Fruit fly (Drosophila melanogaster) whole organism, prepupa: Measurements from ENCODE around the gene CG14556.

Experiments used
- Blimp-1 ChIP-seq: fragments of 200-800 bp; sonication (Bioruptor generic); optimal IDR thresholded peaks from 3 replicates; lab custom pipeline; 2017; ENCODE audit warnings: missing biosample characterization, missing genetic modification characterization, mild to moderate bottlenecking, moderate library complexity, missing genetic modification reagents
- CG10631 ChIP-seq: fragments of 200-800 bp; sonication (Bioruptor generic); optimal IDR thresholded peaks from 2 replicates; lab custom pipeline; 2016; ENCODE audit warnings: missing biosample characterization, missing genetic modification characterization
- CG10669 ChIP-seq: fragments of 200-800 bp; sonication (Bioruptor generic); optimal IDR thresholded peaks from 3 replicates; lab custom pipeline; 2018; ENCODE audit warnings: missing biosample characterization, mild to moderate bottlenecking, missing genetic modification characterization, moderate library complexity
- CG11294 ChIP-seq: fragments of 200-800 bp; sonication (Bioruptor generic); IDR thresholded peaks from 2 replicates; pipeline ENCODE4 v1.3.6; 2022; ENCODE audit warnings: missing biosample characterization, missing genetic modification characterization
- CG11762 ChIP-seq: fragments of 200-800 bp; sonication (Bioruptor generic); optimal IDR thresholded peaks from 3 replicates; lab custom pipeline; 2016; ENCODE audit warnings: missing biosample characterization, missing genetic modification characterization; ENCODE audit not compliant: insufficient read depth
- CG11902 ChIP-seq: fragments of 200-800 bp; sonication (Bioruptor generic); optimal IDR thresholded peaks from 3 replicates; lab custom pipeline; 2016; ENCODE audit warnings: missing biosample characterization, missing genetic modification characterization
- CG15336 ChIP-seq: fragments of 200-800 bp; sonication (Bioruptor generic); IDR thresholded peaks from 2 replicates; pipeline ENCODE4 v1.3.6; 2022; ENCODE audit warnings: missing biosample characterization, missing genetic modification characterization
- CG1621 ChIP-seq: fragments of 200-800 bp; sonication (Bioruptor generic); optimal IDR thresholded peaks from 3 replicates; lab custom pipeline; 2018; ENCODE audit warnings: missing biosample characterization, mild to moderate bottlenecking, missing genetic modification characterization
- CG16779 ChIP-seq: fragments of 200-800 bp; sonication (Bioruptor generic); optimal IDR thresholded peaks from 3 replicates; lab custom pipeline; 2017; ENCODE audit warnings: missing biosample characterization, mild to moderate bottlenecking, missing genetic modification characterization
- CG3032 ChIP-seq: fragments of 200-800 bp; optimal IDR thresholded peaks from 2 replicates; lab custom pipeline; 2019; ENCODE audit warnings: missing biosample characterization, mild to moderate bottlenecking, missing genetic modification characterization, moderate library complexity
- CG31627 ChIP-seq: fragments of 200-800 bp; sonication (Bioruptor generic); optimal IDR thresholded peaks from 3 replicates; lab custom pipeline; 2016; ENCODE audit warnings: missing biosample characterization, missing genetic modification characterization
- CG32006 ChIP-seq: fragments of 200-800 bp; sonication (Bioruptor generic); optimal IDR thresholded peaks from 3 replicates; lab custom pipeline; 2017; ENCODE audit warnings: missing biosample characterization, mild to moderate bottlenecking, missing genetic modification characterization
- CG34406 ChIP-seq: fragments of 200-800 bp; sonication (Bioruptor generic); optimal IDR thresholded peaks from 3 replicates; lab custom pipeline; 2016; ENCODE audit warnings: missing biosample characterization, missing genetic modification characterization
- CG3919 ChIP-seq: fragments of 200-800 bp; sonication (Bioruptor generic); optimal IDR thresholded peaks from 3 replicates; lab custom pipeline; 2016; ENCODE audit warnings: missing biosample characterization, missing genetic modification characterization
- CG4318 ChIP-seq: fragments of 200-800 bp; sonication (Bioruptor generic); optimal IDR thresholded peaks from 3 replicates; lab custom pipeline; 2017; ENCODE audit warnings: missing biosample characterization, mild to moderate bottlenecking, missing genetic modification characterization
- CG6163 ChIP-seq: fragments of 200-800 bp; sonication (Bioruptor generic); IDR thresholded peaks from 3 replicates; pipeline ENCODE4 v1.3.6; 2022; ENCODE audit warnings: missing biosample characterization, missing genetic modification characterization
- CG7368 ChIP-seq: fragments of 200-800 bp; sonication (Bioruptor generic); optimal IDR thresholded peaks from 3 replicates; lab custom pipeline; 2016; ENCODE audit warnings: missing biosample characterization, missing genetic modification characterization
- CG8319 ChIP-seq: fragments of 200-800 bp; sonication (Bioruptor generic); optimal IDR thresholded peaks from 3 replicates; lab custom pipeline; 2016; ENCODE audit warnings: missing biosample characterization, missing genetic modification characterization
- CG8632 ChIP-seq: fragments of 200-800 bp; sonication (Bioruptor generic); optimal IDR thresholded peaks from 3 replicates; lab custom pipeline; 2016; ENCODE audit warnings: missing biosample characterization, missing genetic modification characterization
- CG9139 ChIP-seq: fragments of 200-800 bp; sonication (Bioruptor generic); optimal IDR thresholded peaks from 3 replicates; lab custom pipeline; 2017; ENCODE audit warnings: missing biosample characterization, mild to moderate bottlenecking, missing genetic modification characterization
- Eip75B ChIP-seq: fragments of 200-800 bp; sonication (Bioruptor generic); optimal IDR thresholded peaks from 3 replicates; lab custom pipeline; 2016; ENCODE audit warnings: missing biosample characterization, missing genetic modification characterization
- Eip93F ChIP-seq: fragments of 200-800 bp; sonication (Bioruptor generic); optimal IDR thresholded peaks from 2 replicates; lab custom pipeline; 2016; ENCODE audit warnings: missing biosample characterization, mild to moderate bottlenecking, missing genetic modification characterization
- Ets96B ChIP-seq: fragments of 200-800 bp; optimal IDR thresholded peaks from 2 replicates; lab custom pipeline; 2019; ENCODE audit warnings: missing biosample characterization, mild to moderate bottlenecking, missing genetic modification characterization, moderate library complexity
- Gug ChIP-seq: fragments of 200-800 bp; sonication (Bioruptor generic); IDR thresholded peaks from 2 replicates; pipeline ENCODE4 v1.3.6; 2022; ENCODE audit warnings: missing biosample characterization, missing genetic modification characterization
- Hr38 ChIP-seq: sonication (Bioruptor generic); optimal IDR thresholded peaks from 2 replicates; lab custom pipeline; 2016; ENCODE audit warnings: missing biosample characterization, missing genetic modification characterization
- Hr4 ChIP-seq: fragments of 200-800 bp; sonication (Bioruptor generic); optimal IDR thresholded peaks from 3 replicates; lab custom pipeline; 2016; ENCODE audit warnings: missing biosample characterization, missing genetic modification characterization
- Lpt ChIP-seq: fragments of 200-800 bp; sonication (Bioruptor generic); optimal IDR thresholded peaks from 3 replicates; lab custom pipeline; 2016; ENCODE audit warnings: missing biosample characterization, missing genetic modification characterization
- Met ChIP-seq: fragments of 200-800 bp; sonication (Bioruptor generic); optimal IDR thresholded peaks from 3 replicates; lab custom pipeline; 2016; ENCODE audit warnings: missing biosample characterization, missing genetic modification characterization
- OdsH ChIP-seq: fragments of 200-800 bp; sonication (Bioruptor generic); optimal IDR thresholded peaks from 3 replicates; lab custom pipeline; 2016; ENCODE audit warnings: missing biosample characterization, missing genetic modification characterization
- Smox ChIP-seq: fragments of 200-800 bp; sonication (Bioruptor generic); optimal IDR thresholded peaks from 3 replicates; lab custom pipeline; 2016; ENCODE audit warnings: missing biosample characterization, missing genetic modification characterization
- Sox14 ChIP-seq: fragments of 200-800 bp; sonication (Bioruptor generic); optimal IDR thresholded peaks from 3 replicates; lab custom pipeline; 2016; ENCODE audit warnings: missing biosample characterization, missing genetic modification characterization
- achi ChIP-seq: fragments of 200-800 bp; sonication (Bioruptor generic); optimal IDR thresholded peaks from 3 replicates; lab custom pipeline; 2016; ENCODE audit warnings: missing biosample characterization, missing genetic modification characterization
- acj6 ChIP-seq: fragments of 200-800 bp; sonication (Bioruptor generic); optimal IDR thresholded peaks from 3 replicates; lab custom pipeline; 2016; ENCODE audit warnings: missing biosample characterization, missing genetic modification characterization
- cyc ChIP-seq: fragments of 200-800 bp; sonication (Bioruptor generic); optimal IDR thresholded peaks from 3 replicates; lab custom pipeline; 2016; ENCODE audit warnings: missing biosample characterization, missing genetic modification characterization
- dac ChIP-seq: fragments of 200-800 bp; sonication (Bioruptor generic); optimal IDR thresholded peaks from 2 replicates; lab custom pipeline; 2017; ENCODE audit warnings: missing biosample characterization, mild to moderate bottlenecking, missing genetic modification characterization
- eg ChIP-seq: fragments of 200-800 bp; sonication (Bioruptor generic); IDR thresholded peaks from 3 replicates; pipeline ENCODE4 v1.3.6; 2022; ENCODE audit warnings: missing biosample characterization, missing genetic modification characterization
- esn ChIP-seq: fragments of 200-800 bp; sonication (Bioruptor generic); optimal IDR thresholded peaks from 2 replicates; lab custom pipeline; 2016; ENCODE audit warnings: missing biosample characterization, mild to moderate bottlenecking, missing genetic modification characterization, moderate library complexity
- fd59A ChIP-seq: fragments of 200-800 bp; sonication (Bioruptor generic); optimal IDR thresholded peaks from 2 replicates; lab custom pipeline; 2017; ENCODE audit warnings: missing biosample characterization, mild to moderate bottlenecking, missing genetic modification characterization, missing genetic modification reagents
- fkh ChIP-seq: fragments of 200-800 bp; sonication (Bioruptor generic); optimal IDR thresholded peaks from 3 replicates; lab custom pipeline; 2017; ENCODE audit warnings: missing biosample characterization, mild to moderate bottlenecking, missing genetic modification characterization, moderate library complexity
- net ChIP-seq: fragments of 200-800 bp; sonication (Bioruptor generic); optimal IDR thresholded peaks from 3 replicates; lab custom pipeline; 2016; ENCODE audit warnings: missing biosample characterization, missing genetic modification characterization
- pdm3 ChIP-seq: fragments of 200-800 bp; sonication (Bioruptor generic); optimal IDR thresholded peaks from 3 replicates; lab custom pipeline; 2016; ENCODE audit warnings: missing biosample characterization, missing genetic modification characterization
- salr ChIP-seq, 2 experiments: fragments of 200-800 bp; sonication (Bioruptor generic); optimal IDR thresholded peaks; 3 replicates each; lab custom pipeline; 2016 to 2018; ENCODE audit warnings: missing biosample characterization in 2 of 2, missing genetic modification characterization in 2 of 2, mild to moderate bottlenecking in 1 of 2
- spab ChIP-seq: fragments of 200-800 bp; sonication (Bioruptor generic); optimal IDR thresholded peaks from 2 replicates; lab custom pipeline; 2017; ENCODE audit warnings: missing biosample characterization, mild to moderate bottlenecking, missing genetic modification characterization, missing genetic modification reagents
- ss ChIP-seq, 2 experiments: fragments of 200-800 bp; sonication (Bioruptor generic); optimal IDR thresholded peaks; 2 replicates in 1 of 2; 3 replicates in 1 of 2; lab custom pipeline; 2017 to 2018; ENCODE audit warnings: mild to moderate bottlenecking in 2 of 2, missing biosample characterization in 2 of 2, missing genetic modification characterization in 2 of 2, moderate library complexity in 1 of 2
- svp ChIP-seq: fragments of 200-800 bp; sonication (Bioruptor generic); peaks from one replicate; lab custom pipeline; 2016; ENCODE audit warnings: missing biosample characterization, missing genetic modification characterization
- topi ChIP-seq: fragments of 200-800 bp; sonication (Bioruptor generic); optimal IDR thresholded peaks from 3 replicates; lab custom pipeline; 2016; ENCODE audit warnings: missing biosample characterization, missing genetic modification characterization
- vri ChIP-seq: fragments of 200-800 bp; sonication (Bioruptor generic); optimal IDR thresholded peaks from 3 replicates; lab custom pipeline; 2016; ENCODE audit warnings: missing biosample characterization, mild to moderate bottlenecking, missing genetic modification characterization

Gene CG14556

dm6 chr3R:26121785-26122184, 4.7 kb upstream of the CG14556 start (continued):
- TF ChIP-seq CG31627 (GFP tag; lab: Kevin White, UChicago), result peak; percentile 50
- TF ChIP-seq Hr38 (GFP tag; lab: Kevin White, UChicago), result no peak
- peak; percentile 62 for TF ChIP-seq net (GFP tag; lab: Kevin White, UChicago)
- TF ChIP-seq Smox (GFP tag; lab: Kevin White, UChicago), result peak; percentile 29
- peak; percentile 80 for TF ChIP-seq Hr4
- TF ChIP-seq fkh (GFP tag; lab: Kevin White, UChicago), result no peak
- peak; percentile 26 for TF ChIP-seq CG11762 (GFP tag; lab: Kevin White, UChicago)
- TF ChIP-seq CG1621, result no peak
- TF ChIP-seq OdsH, result peak; percentile 64
- peak; percentile 18 for TF ChIP-seq vri (GFP tag; lab: Kevin White, UChicago)
- TF ChIP-seq salr (GFP tag; optimal IDR thresholded peaks at IDR 0.05; lab: Kevin White, UChicago), result peak in 1 of 2 experiments; percentile 44
- no peak for TF ChIP-seq CG11902
- TF ChIP-seq Gug, result no peak
- no peak for TF ChIP-seq Eip93F (GFP tag; lab: Kevin White, UChicago)
- TF ChIP-seq cyc (GFP tag; lab: Kevin White, UChicago), result peak; percentile 40
- no peak for TF ChIP-seq spab (GFP tag; lab: Kevin White, UChicago)
- TF ChIP-seq Blimp-1, result no peak
- peak; percentile 24 for TF ChIP-seq CG34406 (GFP tag; lab: Kevin White, UChicago)
- TF ChIP-seq topi (GFP tag; lab: Kevin White, UChicago), result peak; percentile 20
- no peak for TF ChIP-seq CG8319 (GFP tag; lab: Kevin White, UChicago)
- peak; percentile 59 for TF ChIP-seq Met (GFP tag; lab: Kevin White, UChicago)
- TF ChIP-seq CG4318 (GFP tag; lab: Kevin White, UChicago), result peak; percentile 61
- peak; percentile 35 for TF ChIP-seq Lpt (GFP tag; lab: Kevin White, UChicago)
- TF ChIP-seq pdm3 (GFP tag; lab: Kevin White, UChicago), result peak; percentile 70
- peak; percentile 45 for TF ChIP-seq achi (GFP tag; lab: Kevin White, UChicago)
- TF ChIP-seq CG10631 (GFP tag; lab: Kevin White, UChicago), result peak; percentile 48
- TF ChIP-seq CG10669, result no peak
- TF ChIP-seq CG8632 (GFP tag; lab: Kevin White, UChicago), result peak; percentile 21
- no peak for TF ChIP-seq ss (GFP tag; optimal IDR thresholded peaks at IDR 0.05; lab: Kevin White, UChicago)
- no peak for TF ChIP-seq svp (GFP tag; lab: Kevin White, UChicago)
- peak; percentile 47 for TF ChIP-seq dac (GFP tag; lab: Kevin White, UChicago)
- TF ChIP-seq Eip75B (GFP tag; lab: Kevin White, UChicago), result peak; percentile 1
- TF ChIP-seq CG6163 (GFP tag; lab: Robert Waterston, UW), result no peak
- peak; percentile 49 for TF ChIP-seq esn (GFP tag; lab: Kevin White, UChicago)

dm6 chr3R:26122896-26123295, 3.6 kb upstream of the CG14556 start:
- TF ChIP-seq Gug (no peak), CG11294 (GFP tag; lab: Robert Waterston, UW) (no peak), CG9139 (GFP tag; lab: Kevin White, UChicago) (no peak), CG3032 (tag; lab: Kevin White, UChicago) (no peak), Lpt (GFP tag; lab: Kevin White, UChicago) (no peak), Sox14 (GFP tag; lab: Kevin White, UChicago) (no peak)

- TF ChIP-seq topi (GFP tag; lab: Kevin White, UChicago) (no peak), CG7368 (GFP tag; lab: Kevin White, UChicago) (no peak), fd59A (GFP tag; lab: Kevin White, UChicago) (no peak), CG3032 (tag; lab: Kevin White, UChicago) (no peak), Ets96B (tag; lab: Kevin White, UChicago) (peak; percentile 25), CG15336 (peak; percentile 56), achi (GFP tag; lab: Kevin White, UChicago) (peak; percentile 40), CG9139 (GFP tag; lab: Kevin White, UChicago) (no peak), CG11902 (no peak), CG16779 (tag; lab: Kevin White, UChicago) (no peak), CG32006 (GFP tag; lab: Kevin White, UChicago) (peak; percentile 43), CG3919 (GFP tag; lab: Kevin White, UChicago) (no peak), vri (GFP tag; lab: Kevin White, UChicago) (no peak), salr (GFP tag; optimal IDR thresholded peaks at IDR 0.05; lab: Kevin White, UChicago) (no peak), pdm3 (GFP tag; lab: Kevin White, UChicago) (peak; percentile 45), eg (GFP tag; lab: Robert Waterston, UW) (peak; percentile 54; the same call in 2 of the 3 replicates), CG1621 (no peak), Eip75B (GFP tag; lab: Kevin White, UChicago) (no peak), acj6 (no peak), Eip93F (GFP tag; lab: Kevin White, UChicago) (no peak)
Measured at dm6 chr3R:26124576-26125283, 1.7 kb upstream of the CG14556 start.
